Fruit fly (Drosophila melanogaster) whole organism, embryonic: ENCODE measurements around the gene gt.

Experiments
- Blimp-1 ChIP-seq: fragments of 200-800 bp; sonication (Bioruptor generic); optimal IDR thresholded peaks from 3 replicates; lab custom pipeline; 2018; ENCODE audit warnings: missing biosample characterization, missing genetic modification characterization, mild to moderate bottlenecking, moderate library complexity, missing genetic modification reagents
- CG11093 ChIP-seq: fragments of 200-800 bp; sonication (Bioruptor generic); IDR thresholded peaks from 3 replicates; pipeline ENCODE4 v1.3.6; 2022; ENCODE audit warnings: missing biosample characterization, missing genetic modification characterization
- CG12104 ChIP-seq: fragments of 200-800 bp; sonication (Bioruptor generic); optimal IDR thresholded peaks from 3 replicates; lab custom pipeline; 2016; ENCODE audit warnings: missing biosample characterization, missing genetic modification characterization
- CG12391 ChIP-seq: fragments of 200-800 bp; sonication (Bioruptor generic); optimal IDR thresholded peaks from 3 replicates; lab custom pipeline; 2018; ENCODE audit warnings: missing biosample characterization, mild to moderate bottlenecking, missing genetic modification characterization, moderate library complexity
- CG13624 ChIP-seq: fragments of 200-800 bp; sonication (Bioruptor generic); optimal IDR thresholded peaks from 2 replicates; lab custom pipeline; 2016; ENCODE audit warnings: missing biosample characterization, missing genetic modification characterization
- CG14050 ChIP-seq: fragments of 200-800 bp; sonication (Bioruptor generic); IDR thresholded peaks from 3 replicates; pipeline ENCODE4 v1.3.6; 2022; ENCODE audit warnings: missing biosample characterization, missing genetic modification characterization
- CG17186 ChIP-seq: fragments of 200-800 bp; sonication (Bioruptor generic); optimal IDR thresholded peaks from 3 replicates; lab custom pipeline; 2017; ENCODE audit warnings: missing biosample characterization, missing genetic modification reagents, missing genetic modification characterization
- CG17568 ChIP-seq: fragments of 200-800 bp; sonication (Bioruptor generic); optimal IDR thresholded peaks from 2 replicates; lab custom pipeline; 2018; ENCODE audit warnings: missing biosample characterization, mild to moderate bottlenecking, missing genetic modification characterization, moderate library complexity
- CG2199 ChIP-seq: fragments of 200-800 bp; sonication (Bioruptor generic); IDR thresholded peaks from 3 replicates; pipeline ENCODE4 v1.3.6; 2022; ENCODE audit warnings: missing biosample characterization, missing genetic modification characterization
- CG3281 ChIP-seq: fragments of 200-800 bp; sonication (Bioruptor generic); optimal IDR thresholded peaks from 3 replicates; lab custom pipeline; 2017; ENCODE audit warnings: missing biosample characterization, mild to moderate bottlenecking, missing genetic modification characterization
- CG6254 ChIP-seq: fragments of 200-800 bp; sonication (Bioruptor generic); optimal IDR thresholded peaks from 3 replicates; lab custom pipeline; 2017; ENCODE audit warnings: mild to moderate bottlenecking, missing biosample characterization, missing genetic modification reagents, missing genetic modification characterization
- CG7357 ChIP-seq: fragments of 200-800 bp; sonication (Bioruptor generic); IDR thresholded peaks from 3 replicates; pipeline ENCODE4 v1.3.6; 2022; ENCODE audit warnings: missing biosample characterization, missing genetic modification characterization
- CG8765 ChIP-seq: fragments of 200-800 bp; sonication (Bioruptor generic); IDR thresholded peaks from 2 replicates; pipeline ENCODE4 v1.3.6; 2022; ENCODE audit warnings: missing biosample characterization, missing genetic modification characterization
- CG9876 ChIP-seq: fragments of 200-800 bp; sonication (Bioruptor generic); optimal IDR thresholded peaks from 2 replicates; lab custom pipeline; 2016; ENCODE audit warnings: missing biosample characterization, missing genetic modification characterization
- Camta ChIP-seq: fragments of 200-800 bp; sonication (Bioruptor generic); optimal IDR thresholded peaks from 2 replicates; lab custom pipeline; 2016; ENCODE audit warnings: missing biosample characterization, missing genetic modification characterization
- Dad ChIP-seq: fragments of 200-800 bp; sonication (Bioruptor generic); optimal IDR thresholded peaks from 3 replicates; lab custom pipeline; 2016; ENCODE audit warnings: missing biosample characterization, missing genetic modification characterization
- Elba2 ChIP-seq: fragments of 200-800 bp; sonication (Bioruptor generic); optimal IDR thresholded peaks from 3 replicates; lab custom pipeline; 2016; ENCODE audit warnings: missing biosample characterization, missing genetic modification characterization
- Ets97D ChIP-seq: fragments of 200-800 bp; sonication (Bioruptor generic); optimal IDR thresholded peaks from 3 replicates; lab custom pipeline; 2016; ENCODE audit warnings: missing biosample characterization, missing genetic modification characterization
- Gsc ChIP-seq: fragments of 200-800 bp; sonication (Bioruptor generic); IDR thresholded peaks from 2 replicates; pipeline ENCODE4 v1.3.6; 2022; ENCODE audit warnings: missing biosample characterization, missing genetic modification characterization
- HLH54F ChIP-seq: fragments of 200-800 bp; sonication (Bioruptor generic); optimal IDR thresholded peaks from 3 replicates; lab custom pipeline; 2016; ENCODE audit warnings: missing biosample characterization, missing genetic modification characterization
- Hey ChIP-seq: fragments of 200-800 bp; sonication (Bioruptor generic); optimal IDR thresholded peaks from 3 replicates; lab custom pipeline; 2018; ENCODE audit warnings: missing biosample characterization, mild to moderate bottlenecking, missing genetic modification characterization
- MBD-R2 ChIP-seq: fragments of 200-800 bp; sonication (Bioruptor generic); IDR thresholded peaks from 2 replicates; pipeline ENCODE4 v1.3.6; 2022; ENCODE audit warnings: missing biosample characterization, missing genetic modification characterization
- MESR4 ChIP-seq: fragments of 200-800 bp; sonication (Bioruptor generic); optimal IDR thresholded peaks from 2 replicates; lab custom pipeline; 2018; ENCODE audit warnings: missing biosample characterization, mild to moderate bottlenecking, missing genetic modification characterization, moderate library complexity
- Rfx ChIP-seq: fragments of 200-800 bp; sonication (Bioruptor generic); IDR thresholded peaks from 2 replicates; pipeline ENCODE4 v1.3.6; 2022; ENCODE audit warnings: missing biosample characterization, missing genetic modification characterization
- Stat92E ChIP-seq, 3 experiments: fragments of >200 bp in 2 of 3; fragments of 200-800 bp in 1 of 3; sonication (Bioruptor generic) in 1 of 3; optimal IDR thresholded peaks; 2 replicates each; lab custom pipeline; 2017 to 2019; ENCODE audit warnings: missing biosample characterization in 3 of 3, missing genetic modification characterization in 3 of 3, mild to moderate bottlenecking in 1 of 3, moderate library complexity in 1 of 3
- Tbp ChIP-seq: fragments of >200 bp; optimal IDR thresholded peaks from 2 replicates; lab custom pipeline; 2018; ENCODE audit warnings: missing biosample characterization, missing genetic modification characterization
- Usf ChIP-seq: fragments of 200-800 bp; sonication (Bioruptor generic); optimal IDR thresholded peaks from 2 replicates; lab custom pipeline; 2017; ENCODE audit warnings: missing genotype, missing biosample characterization, missing genetic modification characterization
- Xrp1 ChIP-seq: fragments of 200-800 bp; sonication (Bioruptor generic); IDR thresholded peaks from 2 replicates; pipeline ENCODE4 v1.3.6; 2022; ENCODE audit warnings: missing biosample characterization, missing genetic modification characterization
- bsh ChIP-seq, 2 experiments: fragments of 200-800 bp; sonication (Bioruptor generic); optimal IDR thresholded peaks; 2 replicates each; lab custom pipeline; 2017 to 2018; ENCODE audit warnings: mild to moderate bottlenecking in 2 of 2, missing biosample characterization in 2 of 2, missing genetic modification characterization in 2 of 2, moderate library complexity in 1 of 2
- dan ChIP-seq: fragments of 200-800 bp; sonication (Bioruptor generic); IDR thresholded peaks from 2 replicates; pipeline ENCODE4 v1.3.6; 2022; ENCODE audit warnings: missing biosample characterization, missing genetic modification characterization
- disco-r ChIP-seq: fragments of 200-800 bp; sonication (Bioruptor generic); optimal IDR thresholded peaks from 2 replicates; lab custom pipeline; 2016; ENCODE audit warnings: missing biosample characterization, missing genetic modification characterization
- dm ChIP-seq: fragments of 200-800 bp; sonication (Bioruptor generic); optimal IDR thresholded peaks from 3 replicates; lab custom pipeline; 2016; ENCODE audit warnings: missing biosample characterization, missing genetic modification characterization
- dmrt11E ChIP-seq: fragments of 200-800 bp; sonication (Bioruptor generic); optimal IDR thresholded peaks from 3 replicates; lab custom pipeline; 2018; ENCODE audit warnings: missing biosample characterization, mild to moderate bottlenecking, missing genetic modification characterization, moderate library complexity
- fd3F ChIP-seq: fragments of 200-800 bp; sonication (Bioruptor generic); optimal IDR thresholded peaks from 2 replicates; lab custom pipeline; 2018; ENCODE audit warnings: missing biosample characterization, mild to moderate bottlenecking, missing genetic modification characterization, moderate library complexity
- fd64A ChIP-seq: fragments of 200-800 bp; sonication (Bioruptor generic); optimal IDR thresholded peaks from 3 replicates; lab custom pipeline; 2018; ENCODE audit warnings: missing biosample characterization, mild to moderate bottlenecking, missing genetic modification characterization
- hkb ChIP-seq, 2 experiments: fragments of 200-800 bp in 1 of 2; fragments of >200 bp in 1 of 2; sonication (Bioruptor generic) in 1 of 2; IDR thresholded peaks in 1 of 2; optimal IDR thresholded peaks in 1 of 2; 2 replicates each; pipeline versions ENCODE4 v1.3.6 to Lab custom; 2017 to 2022; ENCODE audit warnings: missing biosample characterization in 1 of 2, missing genetic modification characterization in 1 of 2
- inv ChIP-seq: fragments of 200-800 bp; sonication (Bioruptor generic); IDR thresholded peaks from 2 replicates; pipeline ENCODE4 v1.3.6; 2022; ENCODE audit warnings: missing biosample characterization, missing genetic modification characterization; ENCODE audit not compliant: partially characterized antibody
- jigr1 ChIP-seq: fragments of 200-800 bp; sonication (Bioruptor generic); IDR thresholded peaks from 3 replicates; pipeline ENCODE4 v1.3.6; 2022; ENCODE audit warnings: missing biosample characterization, missing genetic modification characterization
- klu ChIP-seq: fragments of 200-800 bp; sonication (Bioruptor generic); IDR thresholded peaks from 2 replicates; pipeline ENCODE4 v1.3.6; 2022; ENCODE audit warnings: missing biosample characterization, missing genetic modification characterization
- kni ChIP-seq: fragments of 200-800 bp; sonication (Bioruptor generic); optimal IDR thresholded peaks from 3 replicates; lab custom pipeline; 2017; ENCODE audit warnings: mild to moderate bottlenecking, missing biosample characterization, missing genetic modification reagents, missing genetic modification characterization
- lilli ChIP-seq: fragments of 200-800 bp; sonication (Bioruptor generic); optimal IDR thresholded peaks from 3 replicates; lab custom pipeline; 2016; ENCODE audit warnings: missing biosample characterization, missing genetic modification characterization
- oc ChIP-seq: fragments of 200-800 bp; sonication (Bioruptor generic); optimal IDR thresholded peaks from 2 replicates; lab custom pipeline; 2018; ENCODE audit warnings: missing biosample characterization, mild to moderate bottlenecking, missing genetic modification characterization, moderate library complexity
- p53 ChIP-seq: fragments of 200-800 bp; sonication (Bioruptor generic); optimal IDR thresholded peaks from 2 replicates; lab custom pipeline; 2016; ENCODE audit warnings: missing biosample characterization, missing genetic modification characterization
- pho ChIP-seq: fragments of 200-800 bp; sonication (Bioruptor generic); optimal IDR thresholded peaks from 2 replicates; lab custom pipeline; 2016; ENCODE audit warnings: missing biosample characterization, missing genetic modification characterization
- pros ChIP-seq: fragments of 200-800 bp; sonication (Bioruptor generic); optimal IDR thresholded peaks from 3 replicates; lab custom pipeline; 2019; ENCODE audit warnings: missing biosample characterization, mild to moderate bottlenecking, missing genetic modification characterization, moderate library complexity
- row ChIP-seq: fragments of 200-800 bp; sonication (Bioruptor generic); IDR thresholded peaks from 3 replicates; pipeline ENCODE4 v1.3.6; 2022; ENCODE audit warnings: missing biosample characterization, missing genetic modification characterization
- sqz ChIP-seq: fragments of 200-800 bp; sonication (Bioruptor generic); optimal IDR thresholded peaks from 3 replicates; lab custom pipeline; 2018; ENCODE audit warnings: missing biosample characterization, mild to moderate bottlenecking, missing genetic modification characterization
- sr ChIP-seq: fragments of 200-800 bp; sonication (Bioruptor generic); IDR thresholded peaks from 3 replicates; pipeline ENCODE4 v1.3.6; 2022; ENCODE audit warnings: missing biosample characterization, missing genetic modification characterization
- trh ChIP-seq: fragments of 200-800 bp; sonication (Bioruptor generic); optimal IDR thresholded peaks from 2 replicates; lab custom pipeline; 2016; ENCODE audit warnings: missing biosample characterization, missing genetic modification characterization
- twi ChIP-seq: fragments of 200-800 bp; optimal IDR thresholded peaks from 2 replicates; lab custom pipeline; 2019; ENCODE audit warnings: missing biosample characterization, mild to moderate bottlenecking, missing genetic modification characterization, moderate library complexity
- vfl ChIP-seq: fragments of 200-800 bp; sonication (Bioruptor generic); optimal IDR thresholded peaks from 2 replicates; lab custom pipeline; 2016; ENCODE audit warnings: missing biosample characterization, missing genetic modification characterization
- wor ChIP-seq: fragments of 200-800 bp; sonication (Bioruptor generic); IDR thresholded peaks from 2 replicates; pipeline ENCODE4 v1.3.6; 2022; ENCODE audit warnings: missing biosample characterization, missing genetic modification characterization

gt gene

DNA sequence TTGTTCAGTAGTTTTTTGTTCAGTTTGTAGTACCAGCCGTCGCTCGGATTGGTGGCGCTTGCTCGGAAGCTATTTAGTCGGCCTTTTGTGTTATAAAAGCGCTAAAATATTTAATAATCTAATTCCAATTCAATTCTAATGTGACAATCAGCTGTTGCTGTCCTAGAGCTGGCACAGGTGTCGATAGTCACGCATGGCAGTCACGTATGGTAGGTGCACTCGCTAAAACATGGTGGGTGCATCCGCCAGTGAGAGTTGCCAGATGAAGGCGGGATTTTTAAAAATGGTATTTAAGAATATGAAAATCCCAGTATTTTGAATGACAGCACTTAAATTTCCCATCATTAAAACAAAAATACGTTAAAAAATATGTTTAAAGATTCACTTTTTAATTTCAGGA lies 15.0 kb upstream of the gt start, which contains the start of gene tko (continued):
- TF ChIP-seq row (GFP tag; lab: Robert Waterston, UW) (peak; percentile 40; the same call in 2 of the 3 replicates), Usf (GFP tag; lab: Kevin White, UChicago) (no peak), oc (tag; lab: Kevin White, UChicago) (no peak), CG14050 (no peak), wor (GFP tag; lab: Robert Waterston, UW) (no peak), trh (GFP tag; lab: Kevin White, UChicago) (no peak), Blimp-1 (GFP tag; lab: Kevin White, UChicago) (no peak), CG17568 (no peak), jigr1 (GFP tag; lab: Robert Waterston, UW) (no peak), p53 (GFP tag; lab: Kevin White, UChicago) (peak; percentile 7), lilli (GFP tag; lab: Kevin White, UChicago) (peak; percentile 5), CG13624 (GFP tag; lab: Kevin White, UChicago) (peak; percentile 30), dan (no peak), Xrp1 (GFP tag; lab: Robert Waterston, UW) (no peak), CG12391 (peak; percentile 28), CG9876 (GFP tag; lab: Kevin White, UChicago) (peak; percentile 35), Camta (GFP tag; lab: Kevin White, UChicago) (no peak), Rfx (GFP tag; lab: Robert Waterston, UW) (peak; percentile 43), HLH54F (GFP tag; lab: Kevin White, UChicago) (peak; percentile 25), MBD-R2 (GFP tag; lab: Robert Waterston, UW) (peak; percentile 93), dm (GFP tag; lab: Kevin White, UChicago) (peak; percentile 71), Stat92E (GFP tag; optimal IDR thresholded peaks at IDR 0.05; lab: Kevin White, UChicago) (peak in 1 of 3 experiments; percentile 47), CG7357 (no peak), CG8765 (GFP tag; lab: Robert Waterston, UW) (no peak), fd64A (GFP tag; lab: Kevin White, UChicago) (no peak), sr (GFP tag; lab: Robert Waterston, UW) (no peak), sqz (GFP tag; lab: Kevin White, UChicago) (no peak), Hey (tag; lab: Kevin White, UChicago) (no peak), bsh (GFP tag; optimal IDR thresholded peaks at IDR 0.05; lab: Kevin White, UChicago) (no peak), dmrt11E (no peak), MESR4 (GFP tag; lab: Kevin White, UChicago) (peak; percentile 73), klu (GFP tag; lab: Robert Waterston, UW) (no peak), CG17186 (GFP tag; lab: Kevin White, UChicago) (no peak), pho (GFP tag; lab: Kevin White, UChicago) (peak; percentile 23), hkb (optimal IDR thresholded peaks at IDR 0.05; lab: Kevin White, UChicago) (no peak), hkb (GFP tag; IDR thresholded peaks at IDR 0.05; lab: Robert Waterston, UW) (no peak), twi (tag; lab: Kevin White, UChicago) (no peak), CG12104 (GFP tag; lab: Kevin White, UChicago) (no peak), CG11093 (GFP tag; lab: Robert Waterston, UW) (no peak), CG3281 (no peak), CG6254 (no peak), fd3F (GFP tag; lab: Kevin White, UChicago) (no peak), kni (no peak), disco-r (GFP tag; lab: Kevin White, UChicago) (peak; percentile 48), Tbp (GFP tag; lab: Kevin White, UChicago) (no peak), Ets97D (GFP tag; lab: Kevin White, UChicago) (peak; percentile 93), Elba2 (GFP tag; lab: Kevin White, UChicago) (peak; percentile 59), vfl (GFP tag; lab: Kevin White, UChicago) (peak; percentile 31), inv (peak; percentile 96), pros (GFP tag; lab: Kevin White, UChicago) (no peak), Gsc (no peak), Dad (GFP tag; lab: Kevin White, UChicago) (no peak), CG2199 (GFP tag; lab: Robert Waterston, UW) (no peak)
